Fruit fly (Drosophila melanogaster) whole organism, embryonic: ENCODE data around the gene CG3815.

Source experiments
- BtbVII ChIP-seq: fragments of 200-800 bp; sonication (Bioruptor generic); optimal IDR thresholded peaks from 3 replicates; lab custom pipeline; 2017; ENCODE audit warnings: missing biosample characterization, mild to moderate bottlenecking, missing genetic modification characterization
- CG11093 ChIP-seq: fragments of 200-800 bp; sonication (Bioruptor generic); IDR thresholded peaks from 3 replicates; pipeline ENCODE4 v1.3.6; 2022; ENCODE audit warnings: missing biosample characterization, missing genetic modification characterization
- CG8478 ChIP-seq: fragments of >200 bp; optimal IDR thresholded peaks from 2 replicates; lab custom pipeline; 2018
- Mes4 ChIP-seq: fragments of 200-800 bp; sonication (Bioruptor generic); optimal IDR thresholded peaks from 2 replicates; lab custom pipeline; 2016; ENCODE audit warnings: missing biosample characterization, missing genetic modification characterization
- bowl ChIP-seq: fragments of 200-800 bp; sonication (Bioruptor generic); IDR thresholded peaks from 2 replicates; pipeline ENCODE4 v1.3.6; 2022; ENCODE audit warnings: missing biosample characterization, missing genetic modification characterization
- nmo ChIP-seq: fragments of 200-800 bp; sonication (Bioruptor generic); optimal IDR thresholded peaks from 2 replicates; lab custom pipeline; 2018; ENCODE audit warnings: missing biosample characterization, mild to moderate bottlenecking, missing genetic modification characterization, moderate library complexity
- nom ChIP-seq: fragments of 200-800 bp; sonication (Bioruptor generic); optimal IDR thresholded peaks from 2 replicates; lab custom pipeline; 2017; ENCODE audit warnings: missing biosample characterization, missing genetic modification characterization, mild to moderate bottlenecking, moderate library complexity, missing genetic modification reagents
- twi ChIP-seq: fragments of 200-800 bp; optimal IDR thresholded peaks from 2 replicates; lab custom pipeline; 2019; ENCODE audit warnings: missing biosample characterization, mild to moderate bottlenecking, missing genetic modification characterization, moderate library complexity

- peak; percentile 58; the same call in 1 of the 2 replicates for TF ChIP-seq bowl (GFP tag; lab: Robert Waterston, UW)
- peak; percentile 39 for TF ChIP-seq nom (GFP tag; lab: Kevin White, UChicago)
- no peak for TF ChIP-seq BtbVII
- TF ChIP-seq Mes4 (GFP tag; lab: Kevin White, UChicago) = no peak
- TF ChIP-seq CG11093 (GFP tag; lab: Robert Waterston, UW) = 0 out of 3 replicates have a peak, but pooled peaks have one; percentile 13
- no peak for TF ChIP-seq twi
- peak; percentile 5 for TF ChIP-seq nmo (GFP tag; lab: Kevin White, UChicago)
- no peak for TF ChIP-seq CG8478 (lab: Kevin White, UChicago)
Observed at dm6 chrX:6343786-6344537, 48.8 kb downstream of the CG3815 start.
